2 fruit fly cellular contexts compared by ENCODE assay signal in genomic region chr3R:24503627-24504026, dm6.
TF ChIP-seq lines count a peak whose summit lies in the region.

No protein-coding gene starts in this region.

- TF ChIP-seq CTCF in S2 (optimal IDR thresholded peaks at IDR 0.05; lab: Kevin White, UChicago) = peak; percentile 59 to 70
- peak; percentile 48 for TF ChIP-seq CTCF in whole organism, embryonic (GFP tag; optimal IDR thresholded peaks at IDR 0.05; lab: Kevin White, UChicago)

TF ChIP-seq in whole organism, embryonic, 481 proteins besides CTCF, POLR2A, EP300 and RAD21:
- TF ChIP-seq cas (GFP tag; IDR thresholded peaks at IDR 0.05; lab: Robert Waterston, UW) (no peak), pb (GFP tag; optimal IDR thresholded peaks at IDR 0.05; lab: Kevin White, UChicago) (no peak), CG18619 (GFP tag; optimal IDR thresholded peaks at IDR 0.05; lab: Kevin White, UChicago) (no peak), Mrtf (GFP tag; IDR thresholded peaks at IDR 0.05; lab: Robert Waterston, UW) (0 out of 3 replicates have a peak, but pooled peaks have one; percentile 8)
